Fruit fly (Drosophila melanogaster) whole organism, prepupa: Measurements from ENCODE around the gene eyg.

ENCODE experiments used
- Blimp-1 ChIP-seq: fragments of 200-800 bp; sonication (Bioruptor generic); optimal IDR thresholded peaks from 3 replicates; lab custom pipeline; 2017; ENCODE audit warnings: missing biosample characterization, missing genetic modification characterization, mild to moderate bottlenecking, moderate library complexity, missing genetic modification reagents
- CG10631 ChIP-seq: fragments of 200-800 bp; sonication (Bioruptor generic); optimal IDR thresholded peaks from 2 replicates; lab custom pipeline; 2016; ENCODE audit warnings: missing biosample characterization, missing genetic modification characterization
- CG10669 ChIP-seq: fragments of 200-800 bp; sonication (Bioruptor generic); optimal IDR thresholded peaks from 3 replicates; lab custom pipeline; 2018; ENCODE audit warnings: missing biosample characterization, mild to moderate bottlenecking, missing genetic modification characterization, moderate library complexity
- CG11902 ChIP-seq: fragments of 200-800 bp; sonication (Bioruptor generic); optimal IDR thresholded peaks from 3 replicates; lab custom pipeline; 2016; ENCODE audit warnings: missing biosample characterization, missing genetic modification characterization
- CG15336 ChIP-seq: fragments of 200-800 bp; sonication (Bioruptor generic); IDR thresholded peaks from 2 replicates; pipeline ENCODE4 v1.3.6; 2022; ENCODE audit warnings: missing biosample characterization, missing genetic modification characterization
- CG16779 ChIP-seq: fragments of 200-800 bp; sonication (Bioruptor generic); optimal IDR thresholded peaks from 3 replicates; lab custom pipeline; 2017; ENCODE audit warnings: missing biosample characterization, mild to moderate bottlenecking, missing genetic modification characterization
- CG3032 ChIP-seq: fragments of 200-800 bp; optimal IDR thresholded peaks from 2 replicates; lab custom pipeline; 2019; ENCODE audit warnings: missing biosample characterization, mild to moderate bottlenecking, missing genetic modification characterization, moderate library complexity
- CG32006 ChIP-seq: fragments of 200-800 bp; sonication (Bioruptor generic); optimal IDR thresholded peaks from 3 replicates; lab custom pipeline; 2017; ENCODE audit warnings: missing biosample characterization, mild to moderate bottlenecking, missing genetic modification characterization
- CG3919 ChIP-seq: fragments of 200-800 bp; sonication (Bioruptor generic); optimal IDR thresholded peaks from 3 replicates; lab custom pipeline; 2016; ENCODE audit warnings: missing biosample characterization, missing genetic modification characterization
- CG4318 ChIP-seq: fragments of 200-800 bp; sonication (Bioruptor generic); optimal IDR thresholded peaks from 3 replicates; lab custom pipeline; 2017; ENCODE audit warnings: missing biosample characterization, mild to moderate bottlenecking, missing genetic modification characterization
- CG6276 ChIP-seq: fragments of 200-800 bp; sonication (Bioruptor generic); optimal IDR thresholded peaks from 2 replicates; lab custom pipeline; 2017; ENCODE audit warnings: missing biosample characterization, mild to moderate bottlenecking, missing genetic modification characterization
- CG6792 ChIP-seq: fragments of 200-800 bp; sonication (Bioruptor generic); optimal IDR thresholded peaks from 3 replicates; lab custom pipeline; 2016; ENCODE audit warnings: missing biosample characterization, missing genetic modification characterization
- CG6808 ChIP-seq: fragments of 200-800 bp; sonication (Bioruptor generic); optimal IDR thresholded peaks from 3 replicates; lab custom pipeline; 2017; ENCODE audit warnings: missing biosample characterization, missing genetic modification characterization, mild to moderate bottlenecking, moderate library complexity, missing genetic modification reagents
- CG6854 ChIP-seq: fragments of 200-800 bp; sonication (Bioruptor generic); optimal IDR thresholded peaks from 2 replicates; lab custom pipeline; 2017; ENCODE audit warnings: missing biosample characterization, mild to moderate bottlenecking, missing genetic modification characterization
- CG8319 ChIP-seq: fragments of 200-800 bp; sonication (Bioruptor generic); optimal IDR thresholded peaks from 3 replicates; lab custom pipeline; 2016; ENCODE audit warnings: missing biosample characterization, missing genetic modification characterization
- CG8632 ChIP-seq: fragments of 200-800 bp; sonication (Bioruptor generic); optimal IDR thresholded peaks from 3 replicates; lab custom pipeline; 2016; ENCODE audit warnings: missing biosample characterization, missing genetic modification characterization
- CG9139 ChIP-seq: fragments of 200-800 bp; sonication (Bioruptor generic); optimal IDR thresholded peaks from 3 replicates; lab custom pipeline; 2017; ENCODE audit warnings: missing biosample characterization, mild to moderate bottlenecking, missing genetic modification characterization
- Eip78C ChIP-seq: fragments of 200-800 bp; sonication (Bioruptor generic); peaks from one replicate; lab custom pipeline; 2016; ENCODE audit warnings: missing biosample characterization, missing genetic modification characterization
- Eip93F ChIP-seq: fragments of 200-800 bp; sonication (Bioruptor generic); optimal IDR thresholded peaks from 2 replicates; lab custom pipeline; 2016; ENCODE audit warnings: missing biosample characterization, mild to moderate bottlenecking, missing genetic modification characterization
- Ets21C ChIP-seq: fragments of 200-800 bp; sonication (Bioruptor generic); optimal IDR thresholded peaks from 3 replicates; lab custom pipeline; 2016; ENCODE audit warnings: missing biosample characterization, missing genetic modification characterization
- Ets96B ChIP-seq: fragments of 200-800 bp; optimal IDR thresholded peaks from 2 replicates; lab custom pipeline; 2019; ENCODE audit warnings: missing biosample characterization, mild to moderate bottlenecking, missing genetic modification characterization, moderate library complexity
- Hr38 ChIP-seq: sonication (Bioruptor generic); optimal IDR thresholded peaks from 2 replicates; lab custom pipeline; 2016; ENCODE audit warnings: missing biosample characterization, missing genetic modification characterization
- Lpt ChIP-seq: fragments of 200-800 bp; sonication (Bioruptor generic); optimal IDR thresholded peaks from 3 replicates; lab custom pipeline; 2016; ENCODE audit warnings: missing biosample characterization, missing genetic modification characterization
- Met ChIP-seq: fragments of 200-800 bp; sonication (Bioruptor generic); optimal IDR thresholded peaks from 3 replicates; lab custom pipeline; 2016; ENCODE audit warnings: missing biosample characterization, missing genetic modification characterization
- Smox ChIP-seq: fragments of 200-800 bp; sonication (Bioruptor generic); optimal IDR thresholded peaks from 3 replicates; lab custom pipeline; 2016; ENCODE audit warnings: missing biosample characterization, missing genetic modification characterization
- Sox15 ChIP-seq: fragments of 200-800 bp; sonication (Bioruptor generic); optimal IDR thresholded peaks from 3 replicates; lab custom pipeline; 2016; ENCODE audit warnings: missing biosample characterization, missing genetic modification characterization
- achi ChIP-seq: fragments of 200-800 bp; sonication (Bioruptor generic); optimal IDR thresholded peaks from 3 replicates; lab custom pipeline; 2016; ENCODE audit warnings: missing biosample characterization, missing genetic modification characterization
- acj6 ChIP-seq: fragments of 200-800 bp; sonication (Bioruptor generic); optimal IDR thresholded peaks from 3 replicates; lab custom pipeline; 2016; ENCODE audit warnings: missing biosample characterization, missing genetic modification characterization
- cyc ChIP-seq: fragments of 200-800 bp; sonication (Bioruptor generic); optimal IDR thresholded peaks from 3 replicates; lab custom pipeline; 2016; ENCODE audit warnings: missing biosample characterization, missing genetic modification characterization
- dac ChIP-seq: fragments of 200-800 bp; sonication (Bioruptor generic); optimal IDR thresholded peaks from 2 replicates; lab custom pipeline; 2017; ENCODE audit warnings: missing biosample characterization, mild to moderate bottlenecking, missing genetic modification characterization
- eg ChIP-seq: fragments of 200-800 bp; sonication (Bioruptor generic); IDR thresholded peaks from 3 replicates; pipeline ENCODE4 v1.3.6; 2022; ENCODE audit warnings: missing biosample characterization, missing genetic modification characterization
- esn ChIP-seq: fragments of 200-800 bp; sonication (Bioruptor generic); optimal IDR thresholded peaks from 2 replicates; lab custom pipeline; 2016; ENCODE audit warnings: missing biosample characterization, mild to moderate bottlenecking, missing genetic modification characterization, moderate library complexity
- fd59A ChIP-seq: fragments of 200-800 bp; sonication (Bioruptor generic); optimal IDR thresholded peaks from 2 replicates; lab custom pipeline; 2017; ENCODE audit warnings: missing biosample characterization, mild to moderate bottlenecking, missing genetic modification characterization, missing genetic modification reagents
- fd85E ChIP-seq: fragments of 200-800 bp; sonication (Bioruptor generic); optimal IDR thresholded peaks from 3 replicates; lab custom pipeline; 2016; ENCODE audit warnings: missing biosample characterization, missing genetic modification characterization
- fkh ChIP-seq: fragments of 200-800 bp; sonication (Bioruptor generic); optimal IDR thresholded peaks from 3 replicates; lab custom pipeline; 2017; ENCODE audit warnings: missing biosample characterization, mild to moderate bottlenecking, missing genetic modification characterization, moderate library complexity
- lz ChIP-seq: fragments of 200-800 bp; sonication (Bioruptor generic); optimal IDR thresholded peaks from 3 replicates; lab custom pipeline; 2016; ENCODE audit warnings: missing biosample characterization, missing genetic modification characterization
- net ChIP-seq: fragments of 200-800 bp; sonication (Bioruptor generic); optimal IDR thresholded peaks from 3 replicates; lab custom pipeline; 2016; ENCODE audit warnings: missing biosample characterization, missing genetic modification characterization
- pdm3 ChIP-seq: fragments of 200-800 bp; sonication (Bioruptor generic); optimal IDR thresholded peaks from 3 replicates; lab custom pipeline; 2016; ENCODE audit warnings: missing biosample characterization, missing genetic modification characterization
- salr ChIP-seq, 2 experiments: fragments of 200-800 bp; sonication (Bioruptor generic); optimal IDR thresholded peaks; 3 replicates each; lab custom pipeline; 2016 to 2018; ENCODE audit warnings: missing biosample characterization in 2 of 2, missing genetic modification characterization in 2 of 2, mild to moderate bottlenecking in 1 of 2
- spab ChIP-seq: fragments of 200-800 bp; sonication (Bioruptor generic); optimal IDR thresholded peaks from 2 replicates; lab custom pipeline; 2017; ENCODE audit warnings: missing biosample characterization, mild to moderate bottlenecking, missing genetic modification characterization, missing genetic modification reagents
- ss ChIP-seq, 2 experiments: fragments of 200-800 bp; sonication (Bioruptor generic); optimal IDR thresholded peaks; 2 replicates in 1 of 2; 3 replicates in 1 of 2; lab custom pipeline; 2017 to 2018; ENCODE audit warnings: mild to moderate bottlenecking in 2 of 2, missing biosample characterization in 2 of 2, missing genetic modification characterization in 2 of 2, moderate library complexity in 1 of 2
- svp ChIP-seq: fragments of 200-800 bp; sonication (Bioruptor generic); peaks from one replicate; lab custom pipeline; 2016; ENCODE audit warnings: missing biosample characterization, missing genetic modification characterization
- topi ChIP-seq: fragments of 200-800 bp; sonication (Bioruptor generic); optimal IDR thresholded peaks from 3 replicates; lab custom pipeline; 2016; ENCODE audit warnings: missing biosample characterization, missing genetic modification characterization
- vri ChIP-seq: fragments of 200-800 bp; sonication (Bioruptor generic); optimal IDR thresholded peaks from 3 replicates; lab custom pipeline; 2016; ENCODE audit warnings: missing biosample characterization, mild to moderate bottlenecking, missing genetic modification characterization

The eyg gene

DNA sequence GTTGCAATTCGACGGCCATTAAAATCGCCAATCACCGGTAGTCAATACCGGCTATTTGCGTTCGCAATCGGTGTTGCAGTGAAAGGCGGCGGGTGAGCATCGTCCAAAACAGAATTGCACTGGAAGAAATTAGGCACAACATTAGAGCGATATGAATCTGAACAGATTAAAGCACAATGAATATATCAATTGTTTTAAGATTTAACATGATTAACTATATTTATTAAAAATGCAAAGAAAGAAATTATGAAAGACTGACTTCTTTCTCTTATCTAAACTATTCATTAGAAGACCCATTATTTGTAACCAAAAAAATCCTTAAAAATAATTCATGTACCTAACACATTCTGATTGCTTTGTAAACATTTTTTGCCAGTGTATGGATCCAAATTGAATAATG, 20.3 kb downstream of the eyg start (continued):
- TF ChIP-seq lz (GFP tag; lab: Kevin White, UChicago) (no peak), CG15336 (peak; percentile 51; the same call in 1 of the 2 replicates), CG6276 (no peak), CG8319 (GFP tag; lab: Kevin White, UChicago) (no peak), CG6808 (GFP tag; lab: Kevin White, UChicago) (no peak), topi (GFP tag; lab: Kevin White, UChicago) (no peak), cyc (no peak), Ets21C (no peak), CG32006 (peak; percentile 52), Hr38 (no peak), fkh (GFP tag; lab: Kevin White, UChicago) (no peak), CG16779 (tag; lab: Kevin White, UChicago) (no peak), net (GFP tag; lab: Kevin White, UChicago) (no peak), CG4318 (GFP tag; lab: Kevin White, UChicago) (peak; percentile 3), CG10631 (GFP tag; lab: Kevin White, UChicago) (no peak), fd85E (GFP tag; lab: Kevin White, UChicago) (no peak), dac (GFP tag; lab: Kevin White, UChicago) (no peak), CG6792 (GFP tag; lab: Kevin White, UChicago) (no peak), acj6 (GFP tag; lab: Kevin White, UChicago) (no peak), Smox (GFP tag; lab: Kevin White, UChicago) (peak; percentile 10), vri (GFP tag; lab: Kevin White, UChicago) (no peak), eg (GFP tag; lab: Robert Waterston, UW) (no peak), CG10669 (GFP tag; lab: Kevin White, UChicago) (no peak), pdm3 (GFP tag; lab: Kevin White, UChicago) (no peak), fd59A (no peak), CG8632 (GFP tag; lab: Kevin White, UChicago) (no peak)

DNA sequence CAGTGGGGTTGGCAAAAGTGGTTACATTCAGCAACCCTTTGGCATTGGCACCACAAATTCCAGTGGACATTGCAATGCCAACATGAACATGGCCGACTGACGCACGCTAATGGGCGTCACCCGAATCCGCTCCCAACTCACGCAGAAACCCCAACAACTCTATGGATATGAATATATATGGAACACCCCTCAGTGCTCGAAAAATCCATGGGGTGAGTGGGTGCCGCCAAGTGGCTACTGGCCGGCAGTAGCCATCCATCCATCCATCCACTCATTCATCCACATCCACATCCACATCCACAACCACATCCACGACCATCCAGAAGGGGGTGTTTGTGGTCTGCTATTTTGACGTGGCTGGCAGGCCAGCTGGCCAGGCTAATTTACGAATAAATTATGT, 20.7 kb downstream of the eyg start:
- TF ChIP-seq Sox15 (GFP tag; lab: Kevin White, UChicago) (no peak), CG32006 (no peak), Blimp-1 (no peak), Lpt (GFP tag; lab: Kevin White, UChicago) (no peak), Hr38 (no peak), CG10669 (GFP tag; lab: Kevin White, UChicago) (no peak), svp (GFP tag; lab: Kevin White, UChicago) (no peak), achi (no peak), spab (GFP tag; lab: Kevin White, UChicago) (no peak), Eip93F (GFP tag; lab: Kevin White, UChicago) (no peak), CG6276 (no peak), ss (GFP tag; optimal IDR thresholded peaks at IDR 0.05; lab: Kevin White, UChicago) (no peak), CG11902 (GFP tag; lab: Kevin White, UChicago) (no peak)

DNA sequence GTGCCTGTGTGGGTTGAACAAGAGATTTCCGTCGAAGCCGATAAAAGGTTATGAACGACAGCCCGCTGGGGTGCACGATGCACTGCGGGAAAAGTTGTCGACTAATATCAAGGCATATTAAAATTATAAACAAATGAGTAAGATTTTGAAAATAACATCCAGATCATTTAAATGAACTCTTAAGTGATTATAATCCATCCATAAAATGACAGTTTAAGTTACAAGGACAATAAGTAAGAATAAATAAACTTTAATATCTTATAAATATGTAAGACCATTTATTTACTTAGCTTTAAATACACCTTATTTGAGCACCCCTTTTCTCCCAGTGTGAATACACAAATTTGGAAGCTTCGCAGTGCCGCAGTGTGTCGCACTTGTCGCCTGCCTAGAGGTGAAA, 23.8 kb downstream of the eyg start:
- TF ChIP-seq fkh (GFP tag; lab: Kevin White, UChicago) (no peak), ss (GFP tag; optimal IDR thresholded peaks at IDR 0.05; lab: Kevin White, UChicago) (no peak), acj6 (GFP tag; lab: Kevin White, UChicago) (no peak), Ets96B (tag; lab: Kevin White, UChicago) (no peak), CG3032 (tag; lab: Kevin White, UChicago) (peak; percentile 11), CG9139 (GFP tag; lab: Kevin White, UChicago) (no peak), Eip78C (GFP tag; lab: Kevin White, UChicago) (peak; percentile 68), esn (peak; percentile 4), Met (GFP tag; lab: Kevin White, UChicago) (peak; percentile 12), salr (GFP tag; optimal IDR thresholded peaks at IDR 0.05; lab: Kevin White, UChicago) (no peak), CG8632 (GFP tag; lab: Kevin White, UChicago) (no peak), CG10669 (GFP tag; lab: Kevin White, UChicago) (peak; percentile 13), CG3919 (GFP tag; lab: Kevin White, UChicago) (peak; percentile 6), fd85E (GFP tag; lab: Kevin White, UChicago) (no peak), svp (GFP tag; lab: Kevin White, UChicago) (peak; percentile 28), CG6854 (GFP tag; lab: Kevin White, UChicago) (no peak)
